Fruit fly (Drosophila melanogaster) whole organism, embryonic: Measurements from ENCODE around the gene CG6398.

Source experiments
- Ada2b ChIP-seq: fragments of 200-800 bp; sonication (Bioruptor generic); IDR thresholded peaks from 2 replicates; pipeline ENCODE4 v1.3.6; 2022; ENCODE audit warnings: missing biosample characterization, missing genetic modification characterization
- CG10321 ChIP-seq: fragments of 200-800 bp; sonication (Bioruptor generic); IDR thresholded peaks from 2 replicates; pipeline ENCODE4 v1.3.6; 2022; ENCODE audit warnings: missing biosample characterization, missing genetic modification characterization
- CG15479 ChIP-seq: fragments of 200-800 bp; sonication (Bioruptor generic); optimal IDR thresholded peaks from 3 replicates; lab custom pipeline; 2019; ENCODE audit warnings: missing biosample characterization, mild to moderate bottlenecking, missing genetic modification characterization, moderate library complexity
- CG16779 ChIP-seq: fragments of 200-800 bp; sonication (Bioruptor generic); IDR thresholded peaks from 2 replicates; pipeline ENCODE4 v1.3.6; 2022; ENCODE audit warnings: missing biosample characterization, missing genetic modification characterization
- CG2120 ChIP-seq: fragments of 200-800 bp; sonication (Bioruptor generic); optimal IDR thresholded peaks from 3 replicates; lab custom pipeline; 2016; ENCODE audit warnings: missing biosample characterization, missing genetic modification characterization
- CG2875 ChIP-seq: fragments of 200-800 bp; sonication (Bioruptor generic); optimal IDR thresholded peaks from 2 replicates; lab custom pipeline; 2017; ENCODE audit warnings: missing biosample characterization, mild to moderate bottlenecking, missing genetic modification characterization, missing genetic modification reagents
- CG31224 ChIP-seq: fragments of 200-800 bp; sonication (Bioruptor generic); IDR thresholded peaks from 2 replicates; pipeline ENCODE4 v1.3.6; 2022; ENCODE audit warnings: missing biosample characterization, missing genetic modification characterization
- CG31441 ChIP-seq: fragments of 200-800 bp; sonication (Bioruptor generic); IDR thresholded peaks from 2 replicates; pipeline ENCODE4 v1.3.6; 2022; ENCODE audit warnings: missing biosample characterization, missing genetic modification characterization
- CG3163 ChIP-seq: fragments of 200-800 bp; sonication (Bioruptor generic); optimal IDR thresholded peaks from 3 replicates; lab custom pipeline; 2016; ENCODE audit warnings: missing biosample characterization, missing genetic modification characterization
- CG32532 ChIP-seq: fragments of 200-800 bp; sonication (Bioruptor generic); IDR thresholded peaks from 2 replicates; pipeline ENCODE4 v1.3.6; 2022; ENCODE audit warnings: missing biosample characterization, missing genetic modification characterization
- CG3281 ChIP-seq: fragments of 200-800 bp; sonication (Bioruptor generic); optimal IDR thresholded peaks from 3 replicates; lab custom pipeline; 2017; ENCODE audit warnings: missing biosample characterization, mild to moderate bottlenecking, missing genetic modification characterization
- CG33557 ChIP-seq: fragments of 200-800 bp; sonication (Bioruptor generic); optimal IDR thresholded peaks from 2 replicates; lab custom pipeline; 2019; ENCODE audit warnings: missing biosample characterization, mild to moderate bottlenecking, missing genetic modification characterization, moderate library complexity
- CG3847 ChIP-seq: fragments of 200-800 bp; sonication (Bioruptor generic); IDR thresholded peaks from 2 replicates; pipeline ENCODE4 v1.3.6; 2022; ENCODE audit warnings: missing biosample characterization, missing genetic modification characterization
- CG43689 ChIP-seq: fragments of 200-800 bp; sonication (Bioruptor generic); IDR thresholded peaks from 2 replicates; pipeline ENCODE4 v1.3.6; 2022; ENCODE audit warnings: missing biosample characterization, missing genetic modification characterization
- CG4820 ChIP-seq: fragments of 200-800 bp; sonication (Bioruptor generic); optimal IDR thresholded peaks from 3 replicates; lab custom pipeline; 2016; ENCODE audit warnings: missing biosample characterization, missing genetic modification characterization
- CG7556 ChIP-seq: fragments of 200-800 bp; sonication (Bioruptor generic); optimal IDR thresholded peaks from 2 replicates; lab custom pipeline; 2017; ENCODE audit warnings: missing biosample characterization, mild to moderate bottlenecking, missing genetic modification characterization
- CG8388 ChIP-seq: fragments of 200-800 bp; sonication (Bioruptor generic); optimal IDR thresholded peaks from 2 replicates; lab custom pipeline; 2019; ENCODE audit warnings: missing biosample characterization, mild to moderate bottlenecking, missing genetic modification characterization, moderate library complexity
- CG9609 ChIP-seq: fragments of 200-800 bp; sonication (Bioruptor generic); optimal IDR thresholded peaks from 3 replicates; lab custom pipeline; 2016; ENCODE audit warnings: missing biosample characterization, missing genetic modification characterization
- CG9817 ChIP-seq: fragments of 200-800 bp; sonication (Bioruptor generic); optimal IDR thresholded peaks from 2 replicates; lab custom pipeline; 2018; ENCODE audit warnings: missing biosample characterization, mild to moderate bottlenecking, missing genetic modification characterization, moderate library complexity
- Dll ChIP-seq: fragments of 200-800 bp; sonication (Bioruptor generic); IDR thresholded peaks from 4 replicates; pipeline ENCODE4 v1.3.6; 2022; ENCODE audit warnings: missing biosample characterization, missing genetic modification characterization; ENCODE audit not compliant: partially characterized antibody
- Gug ChIP-seq: fragments of 200-800 bp; sonication (Bioruptor generic); IDR thresholded peaks from 4 replicates; pipeline ENCODE4 v1.3.6; 2022; ENCODE audit warnings: missing biosample characterization, missing genetic modification characterization
- HLH3B ChIP-seq: fragments of 200-800 bp; sonication (Bioruptor generic); IDR thresholded peaks from 2 replicates; pipeline ENCODE4 v1.3.6; 2022; ENCODE audit warnings: missing biosample characterization, missing genetic modification characterization
- HmgD ChIP-seq: fragments of 200-800 bp; sonication (Bioruptor generic); optimal IDR thresholded peaks from 3 replicates; lab custom pipeline; 2016; ENCODE audit warnings: missing biosample characterization, missing genetic modification characterization
- Hr51 ChIP-seq, 2 experiments: fragments of 200-800 bp; sonication (Bioruptor generic); optimal IDR thresholded peaks; 2 replicates in 1 of 2; 3 replicates in 1 of 2; lab custom pipeline; 2016 to 2018; ENCODE audit warnings: missing biosample characterization in 2 of 2, missing genetic modification characterization in 2 of 2, mild to moderate bottlenecking in 1 of 2, moderate library complexity in 1 of 2
- MESR4 ChIP-seq: fragments of 200-800 bp; sonication (Bioruptor generic); optimal IDR thresholded peaks from 2 replicates; lab custom pipeline; 2018; ENCODE audit warnings: missing biosample characterization, mild to moderate bottlenecking, missing genetic modification characterization, moderate library complexity
- MTF-1 ChIP-seq: fragments of 200-800 bp; sonication (Bioruptor generic); optimal IDR thresholded peaks from 2 replicates; lab custom pipeline; 2018; ENCODE audit warnings: missing biosample characterization, mild to moderate bottlenecking, missing genetic modification characterization, borderline replicate concordance
- Max ChIP-seq: fragments of 200-800 bp; sonication (Bioruptor generic); optimal IDR thresholded peaks from 2 replicates; lab custom pipeline; 2016; ENCODE audit warnings: missing biosample characterization, mild to moderate bottlenecking, missing genetic modification characterization
- Meics ChIP-seq: fragments of 200-800 bp; sonication (Bioruptor generic); optimal IDR thresholded peaks from 2 replicates; lab custom pipeline; 2017; ENCODE audit warnings: missing biosample characterization, mild to moderate bottlenecking, missing genetic modification characterization
- Myb ChIP-seq: fragments of 200-800 bp; sonication (Bioruptor generic); optimal IDR thresholded peaks from 2 replicates; lab custom pipeline; 2016; ENCODE audit warnings: missing biosample characterization, missing genetic modification characterization
- Sry-δ ChIP-seq: fragments of 200-800 bp; sonication (Bioruptor generic); optimal IDR thresholded peaks from 2 replicates; lab custom pipeline; 2016; ENCODE audit warnings: missing biosample characterization, missing genetic modification characterization
- Ssrp ChIP-seq: fragments of 200-800 bp; sonication (Bioruptor generic); optimal IDR thresholded peaks from 2 replicates; lab custom pipeline; 2018; ENCODE audit warnings: missing biosample characterization, mild to moderate bottlenecking, missing genetic modification characterization, moderate library complexity
- ase ChIP-seq: fragments of 200-800 bp; sonication (Bioruptor generic); IDR thresholded peaks from 3 replicates; pipeline ENCODE4 v1.3.6; 2022; ENCODE audit warnings: missing biosample characterization, missing genetic modification characterization
- bab2 ChIP-seq: fragments of 200-800 bp; sonication (Bioruptor generic); optimal IDR thresholded peaks from 2 replicates; lab custom pipeline; 2016; ENCODE audit warnings: missing biosample characterization, missing genetic modification characterization
- bbx ChIP-seq: fragments of 200-800 bp; sonication (Bioruptor generic); IDR thresholded peaks from 2 replicates; pipeline ENCODE4 v1.3.6; 2022; ENCODE audit warnings: missing biosample characterization, missing genetic modification characterization; ENCODE audit not compliant: partially characterized antibody
- bcd ChIP-seq: fragments of 200-800 bp; sonication (Bioruptor generic); optimal IDR thresholded peaks from 2 replicates; lab custom pipeline; 2017; ENCODE audit warnings: missing biosample characterization, mild to moderate bottlenecking, missing genetic modification characterization
- gce ChIP-seq: fragments of 200-800 bp; sonication (Bioruptor generic); IDR thresholded peaks from 3 replicates; pipeline ENCODE4 v1.3.6; 2022; ENCODE audit warnings: missing biosample characterization, missing genetic modification characterization
- gcm ChIP-seq: fragments of 200-800 bp; sonication (Bioruptor generic); optimal IDR thresholded peaks from 2 replicates; lab custom pipeline; 2019; ENCODE audit warnings: missing biosample characterization, mild to moderate bottlenecking, missing genetic modification characterization, moderate library complexity
- grn ChIP-seq: fragments of 200-800 bp; sonication (Bioruptor generic); optimal IDR thresholded peaks from 3 replicates; lab custom pipeline; 2017; ENCODE audit warnings: missing biosample characterization, missing genetic modification characterization
- gt ChIP-seq: fragments of 200-800 bp; sonication (Bioruptor generic); IDR thresholded peaks from 2 replicates; pipeline ENCODE4 v1.3.6; 2022; ENCODE audit warnings: missing biosample characterization, missing genetic modification characterization
- hb ChIP-seq: fragments of 200-800 bp; sonication (Bioruptor generic); IDR thresholded peaks from 3 replicates; pipeline ENCODE4 v1.3.6; 2022; ENCODE audit warnings: missing biosample characterization, missing genetic modification characterization; ENCODE audit not compliant: partially characterized antibody
- klu ChIP-seq: fragments of 200-800 bp; sonication (Bioruptor generic); IDR thresholded peaks from 2 replicates; pipeline ENCODE4 v1.3.6; 2022; ENCODE audit warnings: missing biosample characterization, missing genetic modification characterization
- nmo ChIP-seq: fragments of 200-800 bp; sonication (Bioruptor generic); optimal IDR thresholded peaks from 2 replicates; lab custom pipeline; 2018; ENCODE audit warnings: missing biosample characterization, mild to moderate bottlenecking, missing genetic modification characterization, moderate library complexity
- pros ChIP-seq: fragments of 200-800 bp; sonication (Bioruptor generic); optimal IDR thresholded peaks from 3 replicates; lab custom pipeline; 2019; ENCODE audit warnings: missing biosample characterization, mild to moderate bottlenecking, missing genetic modification characterization, moderate library complexity
- ro ChIP-seq: fragments of 200-800 bp; sonication (Bioruptor generic); IDR thresholded peaks from 2 replicates; pipeline ENCODE4 v1.3.6; 2022; ENCODE audit warnings: missing biosample characterization, missing genetic modification characterization
- sens ChIP-seq: fragments of 200-800 bp; sonication (Bioruptor generic); peaks from one replicate; lab custom pipeline; 2016; ENCODE audit warnings: missing biosample characterization, missing genetic modification characterization
- slp2 ChIP-seq: fragments of 200-800 bp; sonication (Bioruptor generic); optimal IDR thresholded peaks from 2 replicates; lab custom pipeline; 2016; ENCODE audit warnings: missing biosample characterization, missing genetic modification characterization
- sr ChIP-seq: fragments of 200-800 bp; sonication (Bioruptor generic); IDR thresholded peaks from 3 replicates; pipeline ENCODE4 v1.3.6; 2022; ENCODE audit warnings: missing biosample characterization, missing genetic modification characterization
- tap ChIP-seq: fragments of 200-800 bp; optimal IDR thresholded peaks from 3 replicates; lab custom pipeline; 2019; ENCODE audit warnings: missing biosample characterization, mild to moderate bottlenecking, missing genetic modification characterization, moderate library complexity
- tio ChIP-seq: fragments of 200-800 bp; sonication (Bioruptor generic); optimal IDR thresholded peaks from 2 replicates; lab custom pipeline; 2017; ENCODE audit warnings: missing biosample characterization, missing genetic modification characterization, inconsistent platforms
- ttk ChIP-seq: fragments of 200-800 bp; sonication (Bioruptor generic); IDR thresholded peaks from 2 replicates; pipeline ENCODE4 v2.1.2; 2022; ENCODE audit warnings: missing biosample characterization, missing genetic modification characterization
- unpg ChIP-seq: fragments of 200-800 bp; sonication (Bioruptor generic); optimal IDR thresholded peaks from 3 replicates; lab custom pipeline; 2018; ENCODE audit warnings: missing biosample characterization, mild to moderate bottlenecking, missing genetic modification characterization, moderate library complexity
- zfh2 ChIP-seq: fragments of 200-800 bp; sonication (Bioruptor generic); optimal IDR thresholded peaks from 2 replicates; lab custom pipeline; 2016; ENCODE audit warnings: missing biosample characterization, missing genetic modification characterization

The CG6398 gene

DNA sequence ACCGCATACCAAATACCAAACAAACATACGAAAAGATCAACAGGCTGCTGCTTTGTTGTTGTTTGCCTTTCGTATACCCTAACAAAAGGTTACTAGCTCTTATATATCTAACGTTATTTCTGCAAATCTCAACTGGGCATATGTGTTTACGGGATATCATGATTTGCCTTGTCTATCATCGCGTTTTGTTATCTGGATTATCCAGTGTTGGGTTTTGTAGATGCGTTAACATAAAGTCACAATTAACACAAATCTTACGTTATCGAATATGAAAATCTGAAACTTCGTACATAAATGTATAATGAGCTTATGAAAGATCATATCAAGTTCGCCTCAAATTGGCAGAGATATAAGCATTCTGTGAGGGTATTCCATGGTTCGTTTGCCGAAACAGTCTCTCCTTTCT is 414 bp upstream of the CG6398 start:
- TF ChIP-seq Hr51 (GFP tag; optimal IDR thresholded peaks at IDR 0.05; lab: Kevin White, UChicago) (peak in 1 of 2 experiments; percentile 13), slp2 (GFP tag; lab: Kevin White, UChicago) (peak; percentile 15), CG16779 (GFP tag; lab: Robert Waterston, UW) (no peak), bab2 (no peak), zfh2 (GFP tag; lab: Kevin White, UChicago) (no peak), CG15479 (GFP tag; lab: Kevin White, UChicago) (peak; percentile 61), ro (GFP tag; lab: Robert Waterston, UW) (no peak), HmgD (GFP tag; lab: Kevin White, UChicago) (no peak), Gug (no peak), CG4820 (GFP tag; lab: Kevin White, UChicago) (no peak), klu (no peak), CG3847 (GFP tag; lab: Robert Waterston, UW) (no peak), tap (no peak), unpg (GFP tag; lab: Kevin White, UChicago) (no peak), sr (no peak), CG9817 (tag; lab: Kevin White, UChicago) (no peak), Ssrp (tag; lab: Kevin White, UChicago) (peak; percentile 8), HLH3B (GFP tag; lab: Robert Waterston, UW) (no peak), CG2120 (GFP tag; lab: Kevin White, UChicago) (peak; percentile 13), gt (no peak), pros (GFP tag; lab: Kevin White, UChicago) (no peak), bbx (GFP tag; lab: Robert Waterston, UW) (no peak), Meics (GFP tag; lab: Kevin White, UChicago) (no peak), CG3281 (no peak), Max (GFP tag; lab: Kevin White, UChicago) (no peak), CG32532 (no peak), CG7556 (GFP tag; lab: Kevin White, UChicago) (peak; percentile 31), Myb (peak; percentile 18), CG2875 (no peak), CG9609 (GFP tag; lab: Kevin White, UChicago) (no peak), Dll (no peak), Ada2b (no peak), sens (GFP tag; lab: Kevin White, UChicago) (peak; percentile 88), CG10321 (GFP tag; lab: Robert Waterston, UW) (no peak), MTF-1 (no peak), ttk (GFP tag; lab: Robert Waterston, UW) (no peak), grn (no peak), CG33557 (GFP tag; lab: Kevin White, UChicago) (peak; percentile 58), tio (GFP tag; lab: Kevin White, UChicago) (peak; percentile 28), CG8388 (GFP tag; lab: Kevin White, UChicago) (no peak), gcm (GFP tag; lab: Kevin White, UChicago) (no peak), CG31441 (no peak), bcd (no peak), ase (GFP tag; lab: Robert Waterston, UW) (no peak), Sry-δ (GFP tag; lab: Kevin White, UChicago) (no peak), nmo (GFP tag; lab: Kevin White, UChicago) (peak; percentile 35), hb (GFP tag; lab: Robert Waterston, UW) (no peak), CG31224 (GFP tag; lab: Robert Waterston, UW) (no peak), CG3163 (no peak), gce (GFP tag; lab: Robert Waterston, UW) (no peak), MESR4 (no peak), CG43689 (GFP tag; lab: Robert Waterston, UW) (no peak)
